Fruit fly (Drosophila melanogaster): ENCODE measurements around the gene CG4440.

The CG4440 gene

dm6 chr2L:16351805-16352584, 22.3 kb downstream of the CG4440 start (continued):
- TF ChIP-seq CG8478 (optimal IDR thresholded peaks at IDR 0.05) (peak; percentile 5), cg (GFP tag; optimal IDR thresholded peaks at IDR 0.05) (peak; percentile 92), btn (GFP tag; optimal IDR thresholded peaks at IDR 0.05) (no peak), Spps (tag; optimal IDR thresholded peaks at IDR 0.05) (no peak), pan (optimal IDR thresholded peaks at IDR 0.05) (no peak), pan (GFP tag; optimal IDR thresholded peaks at IDR 0.05 in 1 of 2, IDR thresholded peaks at IDR 0.05 in 1 of 2) (no peak), pho (GFP tag; optimal IDR thresholded peaks at IDR 0.05) (no peak), CG16779 (GFP tag; IDR thresholded peaks at IDR 0.05) (no peak), fd96Cb (tag; optimal IDR thresholded peaks at IDR 0.05) (no peak), ssp (GFP tag; IDR thresholded peaks at IDR 0.05) (no peak), CG12104 (GFP tag; optimal IDR thresholded peaks at IDR 0.05) (no peak), Dll (GFP tag; IDR thresholded peaks at IDR 0.05; ENCODE audit: partially characterized antibody) (no peak), Vsx1 (GFP tag; optimal IDR thresholded peaks at IDR 0.05) (no peak), CG12236 (GFP tag; optimal IDR thresholded peaks at IDR 0.05) (no peak), danr (GFP tag; IDR thresholded peaks at IDR 0.05) (no peak), gro (GFP tag; optimal IDR thresholded peaks at IDR 0.05) (no peak), Stat92E (GFP tag; optimal IDR thresholded peaks at IDR 0.05) (peak in 1 of 3 experiments; percentile 71), CG16813 (GFP tag; IDR thresholded peaks at IDR 0.05; ENCODE audit: partially characterized antibody) (no peak), lov (optimal IDR thresholded peaks at IDR 0.05) (no peak), lov (GFP tag; IDR thresholded peaks at IDR 0.05) (no peak), CG10979 (tag; optimal IDR thresholded peaks at IDR 0.05) (no peak), Ravus (GFP tag; IDR thresholded peaks at IDR 0.05) (no peak), Antp (GFP tag; optimal IDR thresholded peaks at IDR 0.05) (no peak), Six4 (GFP tag; optimal IDR thresholded peaks at IDR 0.05) (no peak), her (GFP tag; optimal IDR thresholded peaks at IDR 0.05) (no peak), CTCF (GFP tag; optimal IDR thresholded peaks at IDR 0.05) (no peak), Awh (GFP tag; IDR thresholded peaks at IDR 0.05) (no peak), CG6854 (GFP tag; optimal IDR thresholded peaks at IDR 0.05) (no peak), pb (GFP tag; optimal IDR thresholded peaks at IDR 0.05) (no peak), CG10366 (GFP tag; IDR thresholded peaks at IDR 0.05) (no peak), CG10543 (GFP tag; optimal IDR thresholded peaks at IDR 0.05) (no peak), Hr78 (GFP tag; optimal IDR thresholded peaks at IDR 0.05) (no peak), CG6791 (GFP tag; IDR thresholded peaks at IDR 0.05; ENCODE audit: partially characterized antibody) (no peak), HLHmδ (GFP tag; optimal IDR thresholded peaks at IDR 0.05) (no peak), hbn (GFP tag; IDR thresholded peaks at IDR 0.05; ENCODE audit: partially characterized antibody) (no peak), dmrt99B (tag; optimal IDR thresholded peaks at IDR 0.05) (no peak), HLH3B (GFP tag; IDR thresholded peaks at IDR 0.05) (no peak), CG17385 (GFP tag; optimal IDR thresholded peaks at IDR 0.05) (peak; percentile 92), psq (GFP tag; optimal IDR thresholded peaks at IDR 0.05) (peak; percentile 78), E2f2 (GFP tag; IDR thresholded peaks at IDR 0.05) (no peak), CG4404 (GFP tag; IDR thresholded peaks at IDR 0.05) (no peak), CG5245 (GFP tag; optimal IDR thresholded peaks at IDR 0.05) (no peak), MESR4 (GFP tag; optimal IDR thresholded peaks at IDR 0.05) (peak; percentile 54), CG10147 (GFP tag; optimal IDR thresholded peaks at IDR 0.05) (no peak), CG9437 (GFP tag; optimal IDR thresholded peaks at IDR 0.05) (no peak), Sry-β (GFP tag; optimal IDR thresholded peaks at IDR 0.05) (no peak), crol (GFP tag; IDR thresholded peaks at IDR 0.05) (no peak), CG13424 (tag; optimal IDR thresholded peaks at IDR 0.05) (no peak), cas (GFP tag; IDR thresholded peaks at IDR 0.05) (no peak), chinmo (GFP tag; IDR thresholded peaks at IDR 0.05; ENCODE audit: partially characterized antibody) (0 out of 4 replicates have a peak, but pooled peaks have one; percentile 11), CkIIα-i1 (GFP tag; IDR thresholded peaks at IDR 0.05) (no peak)
